Fruit fly (Drosophila melanogaster): ENCODE data around the gene Vm26Aa.

DNA sequence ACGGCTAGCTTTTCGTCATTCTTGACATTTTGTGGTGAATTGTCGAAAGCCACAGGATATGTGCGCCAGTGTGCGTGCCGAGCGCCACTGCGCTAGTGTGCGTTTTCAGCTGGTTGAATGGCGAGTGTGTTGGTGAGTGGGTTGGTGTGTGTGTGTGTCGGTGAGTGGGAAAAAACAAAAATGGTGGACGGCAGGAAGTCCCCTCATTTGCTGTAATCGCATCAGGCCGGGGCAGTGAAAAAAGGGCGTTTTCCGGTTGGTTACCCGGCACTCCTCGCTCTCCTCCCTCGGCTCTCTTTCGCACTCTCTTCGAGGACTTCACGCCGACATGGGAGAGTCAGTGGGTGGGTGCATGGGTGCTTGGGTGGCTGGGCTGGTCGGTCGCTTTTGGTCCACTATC lies 35.0 kb downstream of the Vm26Aa start:
- TF ChIP-seq insv (optimal IDR thresholded peaks at IDR 0.05) (no peak), h (optimal IDR thresholded peaks at IDR 0.05) (no peak), ttk (optimal IDR thresholded peaks at IDR 0.05) (no peak), psq (optimal IDR thresholded peaks at IDR 0.05) (no peak), Sin3A (optimal IDR thresholded peaks at IDR 0.05) (no peak)
